Worm (Caenorhabditis elegans): Measurements from ENCODE around the gene fbxc-55.
"Not testable (repeated sequence)": the region's sequence is repeated elsewhere in the genome, so short reads cannot be mapped to it uniquely, and the experiment has no call there.

DNA sequence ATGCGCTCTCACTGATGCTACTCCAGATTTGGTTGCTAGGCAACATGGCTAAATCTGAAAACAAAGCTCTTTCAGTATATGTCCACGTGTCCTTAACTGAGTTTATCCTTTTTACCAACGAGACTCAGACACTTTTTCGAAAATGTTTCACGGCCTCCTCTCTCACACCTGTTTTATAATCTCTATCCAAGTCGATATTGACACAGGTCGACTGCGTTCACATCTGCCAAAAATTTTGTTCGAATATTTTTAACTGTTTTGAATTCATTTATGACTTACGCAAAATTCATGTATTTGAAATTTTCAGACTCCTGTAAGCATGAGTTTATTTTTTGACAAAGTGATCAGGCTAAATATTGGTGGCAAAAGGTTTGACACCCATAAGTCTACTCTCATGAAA, 45.8 kb upstream of the fbxc-55 start, which contains the start of gene ZC239.3:
- not testable (repeated sequence) for TF ChIP-seq him-1, dao-5 (tag; optimal IDR thresholded peaks at IDR 0.05)
